Fruit fly (Drosophila melanogaster) whole organism, embryonic: ENCODE results near the gene rgn.

Experiments used
- CG10209 ChIP-seq: fragments of 200-800 bp; sonication (Bioruptor generic); optimal IDR thresholded peaks from 3 replicates; lab custom pipeline; 2017; ENCODE audit warnings: missing biosample characterization, mild to moderate bottlenecking, missing genetic modification characterization, missing genetic modification reagents
- CG10462 ChIP-seq: fragments of 200-800 bp; sonication (Bioruptor generic); optimal IDR thresholded peaks from 2 replicates; lab custom pipeline; 2016; ENCODE audit warnings: missing biosample characterization, missing genetic modification characterization
- CG11247 ChIP-seq: fragments of 200-800 bp; sonication (Bioruptor generic); IDR thresholded peaks from 2 replicates; pipeline ENCODE4 v1.3.6; 2022; ENCODE audit warnings: missing biosample characterization, missing genetic modification characterization
- CG12236 ChIP-seq: fragments of 200-800 bp; sonication (Bioruptor generic); optimal IDR thresholded peaks from 2 replicates; lab custom pipeline; 2016; ENCODE audit warnings: missing biosample characterization, missing genetic modification characterization
- CG12744 ChIP-seq: fragments of 200-800 bp; sonication (Bioruptor generic); optimal IDR thresholded peaks from 2 replicates; lab custom pipeline; 2016; ENCODE audit warnings: missing biosample characterization, missing genetic modification characterization
- CG12942 ChIP-seq: fragments of 200-800 bp; sonication (Bioruptor generic); optimal IDR thresholded peaks from 3 replicates; lab custom pipeline; 2016; ENCODE audit warnings: missing biosample characterization, missing genetic modification characterization
- CG13624 ChIP-seq: fragments of 200-800 bp; sonication (Bioruptor generic); optimal IDR thresholded peaks from 2 replicates; lab custom pipeline; 2016; ENCODE audit warnings: missing biosample characterization, missing genetic modification characterization
- CG14860 ChIP-seq: fragments of 200-800 bp; sonication (Bioruptor generic); IDR thresholded peaks from 3 replicates; pipeline ENCODE4 v1.3.6; 2022; ENCODE audit warnings: missing biosample characterization, missing genetic modification characterization; ENCODE audit not compliant: partially characterized antibody
- CG15073 ChIP-seq: fragments of 200-800 bp; sonication (Bioruptor generic); optimal IDR thresholded peaks from 2 replicates; lab custom pipeline; 2016; ENCODE audit warnings: missing biosample characterization, missing genetic modification characterization
- CG15601 ChIP-seq: fragments of 200-800 bp; sonication (Bioruptor generic); optimal IDR thresholded peaks from 3 replicates; lab custom pipeline; 2019; ENCODE audit warnings: missing biosample characterization, mild to moderate bottlenecking, missing genetic modification characterization, moderate library complexity
- CG17359 ChIP-seq: fragments of 200-800 bp; sonication (Bioruptor generic); optimal IDR thresholded peaks from 3 replicates; lab custom pipeline; 2018; ENCODE audit warnings: missing biosample characterization, mild to moderate bottlenecking, missing genetic modification characterization, moderate library complexity
- CG17361 ChIP-seq: fragments of 200-800 bp; sonication (Bioruptor generic); IDR thresholded peaks from 3 replicates; pipeline ENCODE4 v1.3.6; 2022; ENCODE audit warnings: missing biosample characterization, missing genetic modification characterization
- CG17385 ChIP-seq: fragments of 200-800 bp; sonication (Bioruptor generic); optimal IDR thresholded peaks from 3 replicates; lab custom pipeline; 2018; ENCODE audit warnings: missing biosample characterization, mild to moderate bottlenecking, missing genetic modification characterization
- CG31441 ChIP-seq: fragments of 200-800 bp; sonication (Bioruptor generic); IDR thresholded peaks from 2 replicates; pipeline ENCODE4 v1.3.6; 2022; ENCODE audit warnings: missing biosample characterization, missing genetic modification characterization
- CG32772 ChIP-seq: fragments of 200-800 bp; sonication (Bioruptor generic); IDR thresholded peaks from 2 replicates; pipeline ENCODE4 v1.3.6; 2022; ENCODE audit warnings: missing biosample characterization, missing genetic modification characterization
- CG34224 ChIP-seq: fragments of 200-800 bp; sonication (Bioruptor generic); IDR thresholded peaks from 3 replicates; pipeline ENCODE4 v1.3.6; 2022; ENCODE audit warnings: missing biosample characterization, missing genetic modification characterization; ENCODE audit not compliant: partially characterized antibody
- CG43689 ChIP-seq: fragments of 200-800 bp; sonication (Bioruptor generic); IDR thresholded peaks from 2 replicates; pipeline ENCODE4 v1.3.6; 2022; ENCODE audit warnings: missing biosample characterization, missing genetic modification characterization
- CG4707 ChIP-seq: fragments of 200-800 bp; sonication (Bioruptor generic); optimal IDR thresholded peaks from 2 replicates; lab custom pipeline; 2018; ENCODE audit warnings: missing biosample characterization, mild to moderate bottlenecking, missing genetic modification characterization, moderate library complexity
- CG6689 ChIP-seq: fragments of 200-800 bp; sonication (Bioruptor generic); IDR thresholded peaks from 2 replicates; pipeline ENCODE4 v1.3.6; 2022; ENCODE audit warnings: missing biosample characterization, missing genetic modification characterization
- CG7271 ChIP-seq: fragments of 200-800 bp; sonication (Bioruptor generic); optimal IDR thresholded peaks from 2 replicates; lab custom pipeline; 2018; ENCODE audit warnings: missing biosample characterization, mild to moderate bottlenecking, missing genetic modification characterization, moderate library complexity
- CG7357 ChIP-seq: fragments of 200-800 bp; sonication (Bioruptor generic); IDR thresholded peaks from 3 replicates; pipeline ENCODE4 v1.3.6; 2022; ENCODE audit warnings: missing biosample characterization, missing genetic modification characterization
- CG8281 ChIP-seq: fragments of 200-800 bp; sonication (Bioruptor generic); optimal IDR thresholded peaks from 2 replicates; lab custom pipeline; 2018; ENCODE audit warnings: missing biosample characterization, mild to moderate bottlenecking, missing genetic modification characterization, moderate library complexity
- CG8944 ChIP-seq: fragments of 200-800 bp; sonication (Bioruptor generic); optimal IDR thresholded peaks from 3 replicates; lab custom pipeline; 2016; ENCODE audit warnings: missing biosample characterization, missing genetic modification characterization
- CG9932 ChIP-seq: fragments of 200-800 bp; sonication (Bioruptor generic); IDR thresholded peaks from 2 replicates; pipeline ENCODE4 v1.3.6; 2022; ENCODE audit warnings: missing biosample characterization, missing genetic modification characterization
- CoRest ChIP-seq: fragments of 200-800 bp; sonication (Bioruptor generic); optimal IDR thresholded peaks from 3 replicates; lab custom pipeline; 2018; ENCODE audit warnings: missing biosample characterization, mild to moderate bottlenecking, missing genetic modification characterization, moderate library complexity
- Dad ChIP-seq: fragments of 200-800 bp; sonication (Bioruptor generic); optimal IDR thresholded peaks from 3 replicates; lab custom pipeline; 2016; ENCODE audit warnings: missing biosample characterization, missing genetic modification characterization
- Dek ChIP-seq: fragments of 200-800 bp; sonication (Bioruptor generic); optimal IDR thresholded peaks from 3 replicates; lab custom pipeline; 2019; ENCODE audit warnings: missing biosample characterization, mild to moderate bottlenecking, missing genetic modification characterization, moderate library complexity
- Doc2 ChIP-seq: fragments of 200-800 bp; sonication (Bioruptor generic); IDR thresholded peaks from 2 replicates; pipeline ENCODE4 v1.3.6; 2022; ENCODE audit warnings: missing biosample characterization, missing genetic modification characterization
- HmgZ ChIP-seq: fragments of 200-800 bp; sonication (Bioruptor generic); optimal IDR thresholded peaks from 2 replicates; lab custom pipeline; 2018; ENCODE audit warnings: missing biosample characterization, mild to moderate bottlenecking, missing genetic modification characterization
- Med ChIP-seq: fragments of 200-800 bp; sonication (Bioruptor generic); peaks from one replicate; lab custom pipeline; 2016; ENCODE audit warnings: missing biosample characterization, missing genetic modification characterization, mild to moderate bottlenecking, inconsistent platforms, moderate library complexity
- Myb ChIP-seq: fragments of 200-800 bp; sonication (Bioruptor generic); optimal IDR thresholded peaks from 2 replicates; lab custom pipeline; 2016; ENCODE audit warnings: missing biosample characterization, missing genetic modification characterization
- Optix ChIP-seq: fragments of 200-800 bp; sonication (Bioruptor generic); IDR thresholded peaks from 3 replicates; pipeline ENCODE4 v1.3.6; 2022; ENCODE audit warnings: missing biosample characterization, missing genetic modification characterization
- Pdp1 ChIP-seq, 2 experiments: fragments of 200-800 bp; sonication (Bioruptor generic); optimal IDR thresholded peaks; 3 replicates each; lab custom pipeline; 2016; ENCODE audit warnings: missing biosample characterization in 2 of 2, missing genetic modification characterization in 2 of 2, mild to moderate bottlenecking in 1 of 2, moderate library complexity in 1 of 2
- Ptx1 ChIP-seq: fragments of 200-800 bp; sonication (Bioruptor generic); IDR thresholded peaks from 2 replicates; pipeline ENCODE4 v1.3.6; 2022; ENCODE audit warnings: missing biosample characterization, missing genetic modification characterization
- Spps ChIP-seq: fragments of 200-800 bp; sonication (Bioruptor generic); optimal IDR thresholded peaks from 2 replicates; lab custom pipeline; 2018; ENCODE audit warnings: missing biosample characterization, mild to moderate bottlenecking, missing genetic modification characterization
- Sry-β ChIP-seq: fragments of 200-800 bp; sonication (Bioruptor generic); optimal IDR thresholded peaks from 2 replicates; lab custom pipeline; 2018; ENCODE audit warnings: missing biosample characterization, mild to moderate bottlenecking, missing genetic modification characterization, moderate library complexity
- Trl ChIP-seq, 3 experiments: fragments of >200 bp in 2 of 3; fragments of 200-800 bp in 1 of 3; sonication (Bioruptor generic) in 1 of 3; optimal IDR thresholded peaks; 2 replicates in 1 of 3; 3 replicates in 2 of 3; lab custom pipeline; 2016 to 2017; ENCODE audit warnings: missing biosample characterization in 1 of 3, missing genetic modification characterization in 1 of 3
- aop ChIP-seq: fragments of 200-800 bp; sonication (Bioruptor generic); IDR thresholded peaks from 2 replicates; pipeline ENCODE4 v1.3.6; 2022; ENCODE audit warnings: missing biosample characterization, missing genetic modification characterization
- cato ChIP-seq: fragments of 200-800 bp; sonication (Bioruptor generic); optimal IDR thresholded peaks from 2 replicates; lab custom pipeline; 2016; ENCODE audit warnings: missing biosample characterization, missing genetic modification characterization, borderline replicate concordance
- caup ChIP-seq: fragments of 200-800 bp; sonication (Bioruptor generic); optimal IDR thresholded peaks from 3 replicates; lab custom pipeline; 2017; ENCODE audit warnings: missing biosample characterization, mild to moderate bottlenecking, missing genetic modification characterization, moderate library complexity; ENCODE audit not compliant: severe bottlenecking
- dati ChIP-seq: fragments of 200-800 bp; sonication (Bioruptor generic); IDR thresholded peaks from 2 replicates; pipeline ENCODE4 v1.3.6; 2022; ENCODE audit warnings: missing biosample characterization, missing genetic modification characterization
- fd3F ChIP-seq: fragments of 200-800 bp; sonication (Bioruptor generic); optimal IDR thresholded peaks from 2 replicates; lab custom pipeline; 2018; ENCODE audit warnings: missing biosample characterization, mild to moderate bottlenecking, missing genetic modification characterization, moderate library complexity
- oc ChIP-seq: fragments of 200-800 bp; sonication (Bioruptor generic); optimal IDR thresholded peaks from 2 replicates; lab custom pipeline; 2018; ENCODE audit warnings: missing biosample characterization, mild to moderate bottlenecking, missing genetic modification characterization, moderate library complexity
- odd ChIP-seq: fragments of 200-800 bp; sonication (Bioruptor generic); optimal IDR thresholded peaks from 2 replicates; lab custom pipeline; 2017; ENCODE audit warnings: missing biosample characterization, mild to moderate bottlenecking, missing genetic modification characterization
- pros ChIP-seq: fragments of 200-800 bp; sonication (Bioruptor generic); optimal IDR thresholded peaks from 3 replicates; lab custom pipeline; 2019; ENCODE audit warnings: missing biosample characterization, mild to moderate bottlenecking, missing genetic modification characterization, moderate library complexity
- sc ChIP-seq, 3 experiments: fragments of >200 bp in 2 of 3; fragments of 200-800 bp in 1 of 3; sonication (Bioruptor generic) in 1 of 3; optimal IDR thresholded peaks; 2 replicates in 2 of 3; 3 replicates in 1 of 3; lab custom pipeline; 2017; ENCODE audit warnings: mild to moderate bottlenecking in 1 of 3, missing biosample characterization in 1 of 3, missing genetic modification characterization in 1 of 3, missing genetic modification reagents in 1 of 3
- toy ChIP-seq: fragments of 200-800 bp; sonication (Bioruptor generic); IDR thresholded peaks from 2 replicates; pipeline ENCODE4 v1.3.6; 2022; ENCODE audit warnings: missing biosample characterization, missing genetic modification characterization
- trem ChIP-seq: fragments of 200-800 bp; optimal IDR thresholded peaks from 3 replicates; lab custom pipeline; 2019; ENCODE audit warnings: missing biosample characterization, mild to moderate bottlenecking, missing genetic modification characterization, moderate library complexity
- tup ChIP-seq: fragments of 200-800 bp; sonication (Bioruptor generic); optimal IDR thresholded peaks from 2 replicates; lab custom pipeline; 2016; ENCODE audit warnings: missing biosample characterization, mild to moderate bottlenecking, missing genetic modification characterization, moderate library complexity

Gene rgn

DNA sequence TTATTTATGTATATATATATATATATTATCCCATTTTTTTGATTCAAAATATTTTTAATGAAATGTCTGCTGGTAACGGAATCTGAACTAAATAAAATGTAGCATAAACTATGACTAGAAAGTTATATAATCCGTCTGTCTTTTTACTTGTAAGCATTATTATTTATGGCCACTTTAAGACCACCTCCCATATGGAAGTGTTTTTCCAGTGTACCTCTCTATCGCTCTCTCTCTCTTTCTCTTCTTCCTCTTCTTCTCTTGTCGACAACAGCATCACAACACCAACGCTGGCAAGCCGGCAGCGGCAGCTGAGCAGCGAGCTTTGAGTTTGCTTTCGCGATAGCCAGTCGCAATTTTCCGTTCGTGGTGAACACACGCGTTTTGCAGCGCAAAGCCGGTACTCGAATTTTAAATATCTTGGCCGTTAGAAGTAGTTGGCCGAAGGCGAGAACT is at the start of gene rgn:
rgn (plus strand) TSS at position 344 of the 453 bp plus-strand sequence.
- TF ChIP-seq CoRest (tag; lab: Kevin White, UChicago) (peak; percentile 84), Dad (GFP tag; lab: Kevin White, UChicago) (no peak), CG17359 (peak; percentile 70), CG9932 (GFP tag; lab: Robert Waterston, UW) (peak; percentile 77), CG6689 (GFP tag; lab: Robert Waterston, UW) (peak; percentile 75), CG34224 (no peak; the same call in 2 of the 3 replicates), CG8944 (GFP tag; lab: Kevin White, UChicago) (peak; percentile 19), HmgZ (peak; percentile 59), odd (peak; percentile 69), oc (peak; percentile 55), trem (no peak), Myb (GFP tag; lab: Kevin White, UChicago) (peak; percentile 70), fd3F (peak; percentile 81), CG43689 (GFP tag; lab: Robert Waterston, UW) (peak; percentile 34; the same call in 1 of the 2 replicates), Med (GFP tag; lab: Kevin White, UChicago) (peak; percentile 94), CG17361 (peak; percentile 87), CG14860 (GFP tag; lab: Robert Waterston, UW) (0 out of 3 replicates have a peak, but pooled peaks have one; percentile 12), Spps (tag; lab: Kevin White, UChicago) (no peak), toy (0 out of 2 replicates have a peak, but pooled peaks have one; percentile 31), CG12236 (GFP tag; lab: Kevin White, UChicago) (no peak), CG12942 (peak; percentile 65), caup (GFP tag; lab: Kevin White, UChicago) (peak; percentile 91), CG31441 (GFP tag; lab: Robert Waterston, UW) (peak; percentile 77), pros (GFP tag; lab: Kevin White, UChicago) (no peak), CG11247 (GFP tag; lab: Robert Waterston, UW) (peak; percentile 72), CG10462 (GFP tag; lab: Kevin White, UChicago) (peak; percentile 41), Doc2 (GFP tag; lab: Robert Waterston, UW) (no peak), CG8281 (tag; lab: Kevin White, UChicago) (peak; percentile 50), CG15601 (tag; lab: Kevin White, UChicago) (no peak), Optix (peak; percentile 41; the same call in 1 of the 3 replicates), CG7357 (peak; percentile 52; the same call in 1 of the 3 replicates), Sry-β (GFP tag; lab: Kevin White, UChicago) (no peak), aop (GFP tag; lab: Robert Waterston, UW) (no peak), Ptx1 (peak; percentile 79), CG4707 (GFP tag; lab: Kevin White, UChicago) (no peak), Pdp1 (GFP tag; optimal IDR thresholded peaks at IDR 0.05; lab: Kevin White, UChicago) (peak; percentile 58 to 87), CG13624 (GFP tag; lab: Kevin White, UChicago) (peak; percentile 75), CG32772 (GFP tag; lab: Robert Waterston, UW) (peak; percentile 67), dati (GFP tag; lab: Robert Waterston, UW) (no peak), tup (GFP tag; lab: Kevin White, UChicago) (no peak), CG17385 (GFP tag; lab: Kevin White, UChicago) (peak; percentile 87), CG15073 (GFP tag; lab: Kevin White, UChicago) (no peak), sc (optimal IDR thresholded peaks at IDR 0.05; lab: Kevin White, UChicago) (no peak), sc (GFP tag; optimal IDR thresholded peaks at IDR 0.05; lab: Kevin White, UChicago) (no peak), Trl (optimal IDR thresholded peaks at IDR 0.05; lab: Kevin White, UChicago) (peak; percentile 36 to 86), Trl (GFP tag; optimal IDR thresholded peaks at IDR 0.05; lab: Kevin White, UChicago) (peak; percentile 57), CG12744 (GFP tag; lab: Kevin White, UChicago) (no peak), CG7271 (tag; lab: Kevin White, UChicago) (no peak), CG10209 (GFP tag; lab: Kevin White, UChicago) (peak; percentile 82), cato (GFP tag; lab: Kevin White, UChicago) (no peak), Dek (peak; percentile 74)
